Fruit fly (Drosophila melanogaster) whole organism, pupa: Measurements from ENCODE around the gene CG16704.

Experiments
- CG10348 ChIP-seq: fragments of 200-800 bp; sonication (Bioruptor generic); IDR thresholded peaks from 2 replicates; pipeline ENCODE4 v1.3.6; 2022; ENCODE audit warnings: missing biosample characterization, missing genetic modification characterization
- CG13204 ChIP-seq: fragments of 200-800 bp; sonication (Bioruptor generic); optimal IDR thresholded peaks from 2 replicates; lab custom pipeline; 2018; ENCODE audit warnings: missing biosample characterization, mild to moderate bottlenecking, missing genetic modification characterization, moderate library complexity
- CG14655 ChIP-seq: fragments of 200-800 bp; sonication (Bioruptor generic); optimal IDR thresholded peaks from 3 replicates; lab custom pipeline; 2017; ENCODE audit warnings: mild to moderate bottlenecking, missing biosample characterization, missing genetic modification reagents, missing genetic modification characterization
- CG15710 ChIP-seq: fragments of 200-800 bp; sonication (Bioruptor generic); optimal IDR thresholded peaks from 2 replicates; lab custom pipeline; 2018; ENCODE audit warnings: missing biosample characterization, mild to moderate bottlenecking, missing genetic modification characterization, moderate library complexity
- CG17806 ChIP-seq: fragments of 200-800 bp; sonication (Bioruptor generic); optimal IDR thresholded peaks from 2 replicates; lab custom pipeline; 2018; ENCODE audit warnings: missing biosample characterization, mild to moderate bottlenecking, missing genetic modification characterization, moderate library complexity
- CG4496 ChIP-seq: fragments of 200-800 bp; sonication (Bioruptor generic); IDR thresholded peaks from 3 replicates; pipeline ENCODE4 v1.3.6; 2022; ENCODE audit warnings: missing biosample characterization, missing genetic modification characterization
- D1 ChIP-seq: fragments of 200-800 bp; sonication (Bioruptor generic); optimal IDR thresholded peaks from 2 replicates; lab custom pipeline; 2018; ENCODE audit warnings: missing biosample characterization, mild to moderate bottlenecking, missing genetic modification characterization, moderate library complexity
- Pif1A ChIP-seq: fragments of 200-800 bp; sonication (Bioruptor generic); optimal IDR thresholded peaks from 3 replicates; lab custom pipeline; 2016; ENCODE audit warnings: missing biosample characterization, missing genetic modification characterization
- Snoo ChIP-seq: fragments of 200-800 bp; sonication (Bioruptor generic); optimal IDR thresholded peaks from 3 replicates; lab custom pipeline; 2017; ENCODE audit warnings: missing biosample characterization, mild to moderate bottlenecking, missing genetic modification characterization, inconsistent platforms
- gl ChIP-seq: fragments of 200-800 bp; sonication (Bioruptor generic); optimal IDR thresholded peaks from 2 replicates; lab custom pipeline; 2018; ENCODE audit warnings: missing biosample characterization, mild to moderate bottlenecking, missing genetic modification characterization

dm6 chr2L:3670481-3670880 lies 21.9 kb downstream of the CG16704 start, which contains the start of gene Sfp24Bc:
- TF ChIP-seq gl (tag; lab: Kevin White, UChicago) (no peak), CG14655 (no peak), CG4496 (GFP tag; lab: Robert Waterston, UW) (no peak), CG13204 (GFP tag; lab: Kevin White, UChicago) (no peak), CG15710 (tag; lab: Kevin White, UChicago) (no peak), Pif1A (GFP tag; lab: Kevin White, UChicago) (no peak), D1 (tag; lab: Kevin White, UChicago) (no peak), CG17806 (tag; lab: Kevin White, UChicago) (no peak), Snoo (tag; lab: Kevin White, UChicago) (no peak), CG10348 (no peak)
